Worm (Caenorhabditis elegans) whole organism, L4 larva: Measurements from ENCODE around the gene smc-5.

Source experiments
- R02D3.7 ChIP-seq: fragments of 150-350 bp; sonication (generic microtip); optimal IDR thresholded peaks from 3 replicates; lab custom pipeline; 2014; ENCODE audit warnings: missing biosample characterization, missing genetic modification characterization
- T20F7.1 ChIP-seq: fragments of 200-800 bp; sonication (Bioruptor generic); optimal IDR thresholded peaks from 2 replicates; lab custom pipeline; 2018; ENCODE audit warnings: mild to moderate bottlenecking, missing genetic modification characterization, missing compliant biosample characterization
- T26A8.4 ChIP-seq: fragments of 200-800 bp; sonication (Bioruptor generic); IDR thresholded peaks from 2 replicates; pipeline ENCODE4 v1.3.6; 2022; ENCODE audit warnings: missing genetic modification characterization, missing compliant biosample characterization
- Y48G9A.11 ChIP-seq: fragments of 200-800 bp; sonication (Bioruptor generic); IDR thresholded peaks from 2 replicates; pipeline ENCODE4 v1.3.6; 2022; ENCODE audit warnings: missing genetic modification reagents, missing genetic modification characterization, missing compliant biosample characterization
- Y5F2A.4 ChIP-seq: fragments of 200-800 bp; sonication (Bioruptor generic); optimal IDR thresholded peaks from 2 replicates; lab custom pipeline; 2018; ENCODE audit warnings: mild to moderate bottlenecking, missing genetic modification characterization, missing compliant biosample characterization
- ZK337.2 ChIP-seq: fragments of 200-800 bp; sonication (Bioruptor generic); IDR thresholded peaks from 2 replicates; pipeline ENCODE4 v1.3.6; 2022; ENCODE audit warnings: missing genetic modification reagents, missing genetic modification characterization, missing compliant biosample characterization
- aly-2 ChIP-seq: sonication (generic microtip); optimal IDR thresholded peaks from 2 replicates; lab custom pipeline; 2018; ENCODE audit warnings: missing biosample characterization, missing genetic modification characterization
- arid-1 ChIP-seq: fragments of 200-800 bp; sonication (Bioruptor generic); conservative IDR thresholded peaks from 2 replicates; pipeline ENCODE4 v1.3.6; 2022; ENCODE audit warnings: missing genetic modification reagents, missing genetic modification characterization, missing compliant biosample characterization
- attf-4 ChIP-seq: sonication (generic microtip); optimal IDR thresholded peaks from 3 replicates; lab custom pipeline; 2017; ENCODE audit warnings: missing biosample characterization, missing genetic modification characterization
- ceh-28 ChIP-seq: fragments of 150-350 bp; optimal IDR thresholded peaks from 2 replicates; lab custom pipeline; 2014; ENCODE audit warnings: missing biosample characterization, missing genetic modification reagents, missing genetic modification characterization
- ceh-32 ChIP-seq: sonication (generic microtip); optimal IDR thresholded peaks from 2 replicates; lab custom pipeline; 2016; ENCODE audit warnings: mild to moderate bottlenecking, missing genetic modification characterization, missing compliant biosample characterization; ENCODE audit not compliant: poor library complexity
- ceh-82 ChIP-seq: sonication (generic microtip); optimal IDR thresholded peaks from 2 replicates; lab custom pipeline; 2017; ENCODE audit warnings: missing biosample characterization, missing genetic modification characterization
- daf-16 ChIP-seq, 3 experiments: sonication (generic microtip); optimal IDR thresholded peaks; 2 replicates each; lab custom pipeline; 2016 to 2017; ENCODE audit warnings: missing genetic modification characterization in 3 of 3, missing genetic modification reagents in 3 of 3, mild to moderate bottlenecking in 2 of 3, missing compliant biosample characterization in 2 of 3, missing biosample characterization in 1 of 3, moderate library complexity in 1 of 3
- daf-19 ChIP-seq: fragments of 200-800 bp; sonication (Bioruptor generic); conservative IDR thresholded peaks from 2 replicates; pipeline ENCODE4 v1.3.6; 2022; ENCODE audit warnings: missing genetic modification characterization, missing compliant biosample characterization
- daf-8 ChIP-seq: fragments of 200-800 bp; sonication (Bioruptor generic); IDR thresholded peaks from 2 replicates; pipeline ENCODE4 v1.3.6; 2022; ENCODE audit warnings: missing genetic modification characterization, missing compliant biosample characterization
- duxl-1 ChIP-seq: sonication (generic microtip); optimal IDR thresholded peaks from 2 replicates; lab custom pipeline; 2016; ENCODE audit warnings: mild to moderate bottlenecking, missing genetic modification characterization, moderate library complexity, missing compliant biosample characterization; ENCODE audit not compliant: poor library complexity
- dve-1 ChIP-seq: sonication (generic microtip); optimal IDR thresholded peaks from 2 replicates; lab custom pipeline; 2017; ENCODE audit warnings: antibody characterized with exemption, mild to moderate bottlenecking, missing genetic modification characterization, missing compliant biosample characterization; ENCODE audit not compliant: insufficient read depth
- egl-27 ChIP-seq: sonication (generic microtip); optimal IDR thresholded peaks from 3 replicates; lab custom pipeline; 2017; ENCODE audit warnings: missing biosample characterization, missing genetic modification reagents, missing genetic modification characterization
- fos-1 ChIP-seq: fragments of 150-350 bp; optimal IDR thresholded peaks from 2 replicates; lab custom pipeline; 2014; ENCODE audit warnings: missing biosample characterization, missing genetic modification characterization
- hif-1 ChIP-seq, 2 experiments: sonication (generic microtip); optimal IDR thresholded peaks; 2 replicates each; lab custom pipeline; 2016 to 2017; ENCODE audit warnings: missing compliant biosample characterization in 2 of 2, missing genetic modification characterization in 2 of 2, missing genetic modification reagents in 2 of 2, missing genotype in 2 of 2, mild to moderate bottlenecking in 1 of 2
- hlh-11 ChIP-seq: fragments of 200-800 bp; sonication (Bioruptor generic); optimal IDR thresholded peaks from 2 replicates; lab custom pipeline; 2018; ENCODE audit warnings: mild to moderate bottlenecking, missing genetic modification characterization, missing compliant biosample characterization
- jun-1 ChIP-seq: fragments of 150-350 bp; optimal IDR thresholded peaks from 2 replicates; lab custom pipeline; 2014; ENCODE audit warnings: missing biosample characterization, missing genetic modification reagents, missing genetic modification characterization
- lim-7 ChIP-seq: fragments of 200-800 bp; sonication (Bioruptor generic); IDR thresholded peaks from 2 replicates; pipeline ENCODE4 v1.3.6; 2022; ENCODE audit warnings: missing genetic modification characterization, missing compliant biosample characterization
- lin-13 ChIP-seq: fragments of 150-350 bp; optimal IDR thresholded peaks from 2 replicates; lab custom pipeline; 2014; ENCODE audit warnings: missing biosample characterization, missing genetic modification reagents, missing genetic modification characterization
- lin-15B ChIP-seq: fragments of 150-350 bp; sonication (generic microtip); optimal IDR thresholded peaks from 3 replicates; lab custom pipeline; 2014; ENCODE audit warnings: missing biosample characterization, missing genetic modification characterization
- lin-29 ChIP-seq: fragments of 200-800 bp; sonication (Bioruptor generic); IDR thresholded peaks from 2 replicates; pipeline ENCODE4 v1.3.6; 2022; ENCODE audit warnings: missing genetic modification reagents, missing genetic modification characterization, missing compliant biosample characterization
- lin-39 ChIP-seq: fragments of 150-350 bp; optimal IDR thresholded peaks from 2 replicates; lab custom pipeline; 2014; ENCODE audit warnings: missing biosample characterization, missing genetic modification reagents, missing genetic modification characterization
- lir-3 ChIP-seq: sonication (generic microtip); optimal IDR thresholded peaks from 2 replicates; lab custom pipeline; 2016; ENCODE audit warnings: mild to moderate bottlenecking, missing genetic modification characterization, missing compliant biosample characterization
- mdl-1 ChIP-seq, 2 experiments: fragments of 150-350 bp in 1 of 2; sonication (generic microtip) in 1 of 2; optimal IDR thresholded peaks; 2 replicates each; lab custom pipeline; 2014 to 2017; ENCODE audit warnings: missing biosample characterization in 2 of 2, missing genetic modification characterization in 2 of 2
- mep-1 ChIP-seq: fragments of 150-350 bp; sonication (generic microtip); optimal IDR thresholded peaks from 3 replicates; lab custom pipeline; 2014; ENCODE audit warnings: missing biosample characterization, missing genetic modification characterization
- mxl-3 ChIP-seq: fragments of 200-800 bp; sonication (Bioruptor generic); optimal IDR thresholded peaks from 2 replicates; lab custom pipeline; 2018; ENCODE audit warnings: mild to moderate bottlenecking, missing genetic modification characterization, missing compliant biosample characterization
- nhr-237 ChIP-seq: sonication (generic microtip); optimal IDR thresholded peaks from 2 replicates; lab custom pipeline; 2017; ENCODE audit warnings: missing biosample characterization, missing genetic modification characterization
- nhr-28 ChIP-seq: fragments of 150-350 bp; optimal IDR thresholded peaks from 2 replicates; lab custom pipeline; 2014; ENCODE audit warnings: missing biosample characterization, missing genetic modification characterization
- nhr-42 ChIP-seq: fragments of 200-800 bp; sonication (Bioruptor generic); IDR thresholded peaks from 2 replicates; pipeline ENCODE4 v1.3.6; 2022; ENCODE audit warnings: missing genetic modification characterization, missing compliant biosample characterization
- nhr-48 ChIP-seq: sonication (generic microtip); optimal IDR thresholded peaks from 2 replicates; lab custom pipeline; 2016; ENCODE audit warnings: mild to moderate bottlenecking, missing genetic modification characterization, missing compliant biosample characterization
- nhr-6 ChIP-seq: fragments of 150-350 bp; optimal IDR thresholded peaks from 2 replicates; lab custom pipeline; 2014; ENCODE audit warnings: missing biosample characterization, missing genetic modification characterization
- pqm-1 ChIP-seq: sonication (generic microtip); optimal IDR thresholded peaks from 2 replicates; lab custom pipeline; 2017; ENCODE audit warnings: missing biosample characterization, missing genetic modification characterization
- sdz-12 ChIP-seq: fragments of 200-800 bp; sonication (Bioruptor generic); optimal IDR thresholded peaks from 2 replicates; lab custom pipeline; 2018; ENCODE audit warnings: mild to moderate bottlenecking, missing genetic modification characterization, missing compliant biosample characterization
- skn-1 ChIP-seq: fragments of 150-350 bp; optimal IDR thresholded peaks from 2 replicates; lab custom pipeline; 2014; ENCODE audit warnings: missing biosample characterization, missing genetic modification characterization
- spr-1 ChIP-seq: sonication (generic microtip); optimal IDR thresholded peaks from 2 replicates; lab custom pipeline; 2016; ENCODE audit warnings: mild to moderate bottlenecking, missing genetic modification characterization, missing compliant biosample characterization
- tag-97 ChIP-seq: fragments of 200-800 bp; sonication (Bioruptor generic); IDR thresholded peaks from 2 replicates; pipeline ENCODE4 v1.3.6; 2022; ENCODE audit warnings: missing genetic modification characterization, missing compliant biosample characterization
- tra-1 ChIP-seq: fragments of 200-800 bp; sonication (Bioruptor generic); IDR thresholded peaks from 2 replicates; pipeline ENCODE4 v1.3.6; 2022; ENCODE audit warnings: missing genetic modification reagents, missing genetic modification characterization, missing compliant biosample characterization
- unc-130 ChIP-seq: sonication (generic microtip); optimal IDR thresholded peaks from 2 replicates; lab custom pipeline; 2016; ENCODE audit warnings: missing genetic modification reagents, missing genetic modification characterization, missing compliant biosample characterization
- unc-62 ChIP-seq, 3 experiments: fragments of 150-350 bp in 1 of 3; sonication (generic microtip); optimal IDR thresholded peaks in 2 of 3; peaks in 1 of 3; 1 replicate in 1 of 3; 2 replicates in 2 of 3; lab custom pipeline; 2014 to 2017; ENCODE audit warnings: missing biosample characterization in 3 of 3, missing genetic modification characterization in 3 of 3, missing genetic modification reagents in 3 of 3, missing genotype in 1 of 3
- vab-7 ChIP-seq: fragments of 200-800 bp; sonication (Bioruptor generic); IDR thresholded peaks from 2 replicates; pipeline ENCODE4 v1.3.6; 2022; ENCODE audit warnings: missing genetic modification reagents, missing genetic modification characterization, missing compliant biosample characterization
- zfp-3 ChIP-seq: fragments of 200-800 bp; sonication (Bioruptor generic); conservative IDR thresholded peaks from 2 replicates; pipeline ENCODE4 v1.3.6; 2022; ENCODE audit warnings: missing genetic modification reagents, missing genetic modification characterization, missing compliant biosample characterization
- ztf-7 ChIP-seq: fragments of 150-350 bp; optimal IDR thresholded peaks from 2 replicates; lab custom pipeline; 2014; ENCODE audit warnings: missing biosample characterization, missing genetic modification characterization

Gene smc-5

DNA sequence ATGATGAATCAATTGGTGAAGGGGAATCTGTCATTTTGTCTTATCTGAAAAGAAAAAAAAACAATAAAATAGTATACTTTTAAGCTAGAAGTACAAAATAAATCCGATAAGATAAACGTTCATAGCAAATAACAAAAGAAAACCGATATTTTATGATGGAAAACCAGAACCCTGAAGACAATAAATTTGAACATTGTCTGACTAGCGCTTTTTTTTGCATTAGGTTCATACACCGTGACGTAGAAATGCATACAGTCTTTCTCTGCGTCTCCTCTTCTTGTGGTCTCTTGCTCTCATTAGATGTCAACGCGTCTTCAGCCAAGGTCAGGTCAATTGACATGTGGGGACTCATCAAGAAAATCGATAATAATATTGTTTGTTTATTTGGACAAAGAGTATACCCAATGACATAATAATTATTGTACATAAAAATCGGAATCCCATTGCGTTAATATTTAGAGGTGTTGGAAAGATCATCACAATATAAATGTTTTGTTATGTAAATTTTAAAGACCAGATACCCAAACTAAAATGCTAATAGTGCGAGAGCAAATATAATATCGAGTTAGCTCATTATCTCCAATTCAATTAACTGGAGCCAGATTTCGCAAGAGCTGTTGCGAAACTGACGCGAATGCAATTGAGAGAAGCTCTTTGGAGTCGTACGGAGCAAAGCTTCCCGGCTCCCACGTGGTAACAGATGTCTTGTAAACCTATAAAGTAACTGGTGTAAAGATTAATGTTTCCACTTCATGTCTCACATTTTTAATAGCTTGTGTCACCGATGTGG lies 19.4 kb downstream of the smc-5 start, which contains the start of gene dsh-2 (continued):
- TF ChIP-seq mdl-1 (tag; optimal IDR thresholded peaks at IDR 0.05; lab: Kevin White, UChicago) (peak in 1 of 2 experiments; percentile 30), daf-19 (GFP tag; lab: Robert Waterston, UW) (no peak), skn-1 (no peak), Y48G9A.11 (no peak), jun-1 (tag; lab: Kevin White, UChicago) (no peak), ceh-28 (tag; lab: Kevin White, UChicago) (peak; percentile 25), lin-13 (GFP tag; lab: Kevin White, UChicago) (peak; percentile 34), duxl-1 (peak; percentile 45), ztf-7 (tag; lab: Kevin White, UChicago) (no peak), mxl-3 (GFP tag; lab: Kevin White, UChicago) (peak; percentile 64), R02D3.7 (tag; lab: Kevin White, UChicago) (no peak), mep-1 (tag; lab: Kevin White, UChicago) (no peak), Y5F2A.4 (no peak), lim-7 (GFP tag; lab: Robert Waterston, UW) (no peak), ZK337.2 (GFP tag; lab: Robert Waterston, UW) (no peak), nhr-28 (tag; lab: Kevin White, UChicago) (peak; percentile 42), hif-1 (tag; optimal IDR thresholded peaks at IDR 0.05; lab: Kevin White, UChicago) (no peak), sdz-12 (GFP tag; lab: Kevin White, UChicago) (no peak), zfp-3 (no peak), tag-97 (no peak), nhr-42 (GFP tag; lab: Robert Waterston, UW) (no peak), unc-62 (GFP tag; optimal IDR thresholded peaks at IDR 0.05 in 1 of 2; lab: Kevin White, UChicago) (peak in 1 of 2 experiments; percentile 92), unc-62 (tag; optimal IDR thresholded peaks at IDR 0.05; lab: Kevin White, UChicago) (no peak), unc-130 (GFP tag; lab: Kevin White, UChicago) (peak; percentile 27), attf-4 (tag; lab: Kevin White, UChicago) (no peak), lin-29 (GFP tag; lab: Robert Waterston, UW) (no peak), nhr-237 (no peak)
- TF ChIP-seq, all 104 proteins: peak for 22

DNA sequence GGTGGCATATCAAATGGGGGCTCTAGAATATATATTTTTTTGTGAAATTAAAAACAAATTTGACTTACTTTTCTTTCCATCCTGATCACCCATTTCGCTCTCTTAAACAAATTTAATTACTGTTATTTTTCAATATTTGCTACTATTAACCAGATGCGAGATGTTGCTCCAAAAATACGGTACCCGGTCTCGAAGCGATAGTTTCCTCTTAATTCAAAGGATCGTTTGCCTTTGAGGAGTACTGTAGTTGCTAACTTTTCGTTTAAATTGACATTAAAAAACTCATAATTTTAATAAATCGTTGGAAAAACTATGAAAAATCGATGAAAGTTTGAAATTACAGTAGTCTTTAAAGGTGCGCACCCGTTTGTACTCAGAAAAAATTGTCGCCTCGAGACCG lies 21.4 kb downstream of the smc-5 start, which contains the start of gene C04G6.4:
TSS of gene C04G6.4 (minus strand) at position 101 of the 400 bp plus-strand sequence.
- TF ChIP-seq nhr-237 (no peak), arid-1 (GFP tag; lab: Robert Waterston, UW) (no peak), lin-15B (tag; lab: Kevin White, UChicago) (no peak), daf-8 (GFP tag; lab: Robert Waterston, UW) (no peak), hlh-11 (tag; lab: Kevin White, UChicago) (no peak), nhr-28 (tag; lab: Kevin White, UChicago) (no peak), pqm-1 (tag; lab: Kevin White, UChicago) (no peak), daf-16 (GFP tag; optimal IDR thresholded peaks at IDR 0.05; lab: Kevin White, UChicago) (no peak), daf-16 (tag; optimal IDR thresholded peaks at IDR 0.05; lab: Kevin White, UChicago) (no peak), lin-39 (tag; lab: Kevin White, UChicago) (no peak), spr-1 (tag; lab: Kevin White, UChicago) (no peak), tra-1 (GFP tag; lab: Robert Waterston, UW) (no peak), nhr-6 (no peak)

DNA sequence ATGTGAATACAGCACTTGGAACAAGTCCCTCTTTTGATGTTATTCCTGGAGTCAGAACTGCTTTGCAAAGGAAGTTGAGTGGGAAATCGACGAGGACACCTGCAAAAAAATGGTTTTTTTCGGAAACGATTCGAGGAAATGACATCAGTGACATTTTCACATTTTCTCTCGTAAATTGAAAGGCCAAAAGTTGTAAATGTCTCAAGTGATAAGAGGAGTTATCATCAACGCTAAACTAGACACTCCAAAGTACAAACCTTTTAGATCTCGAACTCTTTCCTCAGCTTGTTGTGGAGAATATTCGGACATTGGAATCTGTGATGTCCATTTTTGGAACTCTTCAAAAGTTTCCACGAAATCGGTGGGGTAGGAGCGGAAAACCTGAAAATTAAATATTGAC lies 22.3 kb downstream of the smc-5 start:
- TF ChIP-seq daf-8 (GFP tag; lab: Robert Waterston, UW) (no peak), nhr-48 (tag; lab: Kevin White, UChicago) (no peak), fos-1 (tag; lab: Kevin White, UChicago) (no peak), ceh-28 (tag; lab: Kevin White, UChicago) (no peak), hif-1 (tag; optimal IDR thresholded peaks at IDR 0.05; lab: Kevin White, UChicago) (no peak), egl-27 (no peak), vab-7 (GFP tag; lab: Robert Waterston, UW) (no peak), nhr-28 (tag; lab: Kevin White, UChicago) (peak; percentile 39), T26A8.4 (GFP tag; lab: Robert Waterston, UW) (no peak), lir-3 (no peak), aly-2 (tag; lab: Kevin White, UChicago) (no peak), R02D3.7 (tag; lab: Kevin White, UChicago) (no peak), unc-130 (GFP tag; lab: Kevin White, UChicago) (no peak), ceh-82 (tag; lab: Kevin White, UChicago) (no peak), ceh-32 (no peak), T20F7.1 (GFP tag; lab: Kevin White, UChicago) (no peak), dve-1 (tag; lab: Kevin White, UChicago) (no peak)
